Fruit fly (Drosophila melanogaster) Kc167 (cell line): ENCODE data around the gene nesd.

Source experiments
- Myc ChIP-seq: fragments of >200 bp; optimal IDR thresholded peaks from 2 replicates; lab custom pipeline; 2017; ENCODE audit warnings: missing external identifiers
- insv ChIP-seq: fragments of >200 bp; optimal IDR thresholded peaks from 3 replicates; lab custom pipeline; 2018; ENCODE audit warnings: missing external identifiers
- psq ChIP-seq: fragments of >200 bp; optimal IDR thresholded peaks from 2 replicates; lab custom pipeline; 2017; ENCODE audit warnings: missing external identifiers

DNA sequence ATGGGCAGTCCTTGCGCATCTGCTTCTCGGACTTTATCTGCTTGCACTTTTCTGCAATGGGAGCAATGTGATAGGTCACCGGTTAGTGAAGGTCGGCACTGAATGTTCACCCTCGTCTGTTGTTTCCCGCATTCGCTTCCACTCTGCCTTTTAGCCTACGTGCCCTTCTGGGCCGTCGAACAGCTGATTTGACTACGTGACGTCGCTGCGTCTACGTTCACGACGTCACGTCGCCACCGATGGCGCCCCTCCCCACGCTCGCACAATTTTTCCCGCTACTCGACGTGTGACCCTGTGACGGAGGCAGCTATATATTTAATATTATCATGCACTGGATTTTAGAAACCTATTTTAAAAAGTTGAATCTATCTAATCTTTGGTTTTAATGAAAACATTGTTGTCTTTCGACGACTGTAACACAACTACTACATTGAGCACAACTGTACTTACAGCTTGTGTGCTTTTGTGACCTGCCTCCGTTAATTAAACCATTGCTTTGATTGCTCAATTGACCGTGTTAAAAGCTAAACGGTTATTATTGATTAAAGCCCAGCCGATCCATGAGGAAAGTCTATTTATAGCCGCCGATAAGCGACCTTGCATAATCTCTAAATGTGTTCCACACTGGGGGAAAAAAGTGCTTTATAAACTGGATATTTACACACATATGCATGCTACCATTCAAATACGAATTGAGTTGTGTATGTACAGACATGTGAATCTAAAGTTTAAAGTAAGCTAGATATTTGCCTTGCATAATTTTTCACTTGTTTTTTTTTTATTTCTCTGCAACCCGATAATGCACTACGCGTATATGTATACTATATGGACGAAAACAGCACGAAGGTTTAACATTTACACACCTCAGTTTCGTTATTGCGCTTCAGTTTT lies 10.6 kb upstream of the nesd start:
- no peak for TF ChIP-seq insv (lab: Kevin White, UChicago)
- TF ChIP-seq Myc = no peak
- TF ChIP-seq psq (lab: Kevin White, UChicago) = no peak
